Fruit fly (Drosophila melanogaster): Measurements from ENCODE around the gene CG13004.

CG13004 gene

dm6 chrX:16839905-16840304 is 4.6 kb upstream of the CG13004 start (continued):
- TF ChIP-seq CG1024 (GFP tag; IDR thresholded peaks at IDR 0.05) (peak; percentile 15; the same call in 1 of the 2 replicates), Elba2 (GFP tag; optimal IDR thresholded peaks at IDR 0.05) (no peak), CG9817 (tag; optimal IDR thresholded peaks at IDR 0.05) (peak; percentile 22), cas (GFP tag; IDR thresholded peaks at IDR 0.05) (no peak), Sox102F (GFP tag; optimal IDR thresholded peaks at IDR 0.05) (no peak), ara (GFP tag; IDR thresholded peaks at IDR 0.05) (no peak), CG1647 (GFP tag; optimal IDR thresholded peaks at IDR 0.05) (no peak), Ets97D (GFP tag; optimal IDR thresholded peaks at IDR 0.05) (peak; percentile 33), zfh2 (GFP tag; optimal IDR thresholded peaks at IDR 0.05) (no peak), CG8765 (GFP tag; IDR thresholded peaks at IDR 0.05) (no peak), emc (GFP tag; optimal IDR thresholded peaks at IDR 0.05) (no peak), Sry-δ (GFP tag; optimal IDR thresholded peaks at IDR 0.05) (no peak), Trl (optimal IDR thresholded peaks at IDR 0.05) (no peak), Trl (GFP tag; optimal IDR thresholded peaks at IDR 0.05) (no peak), CG11085 (GFP tag; IDR thresholded peaks at IDR 0.05) (no peak), CG14860 (GFP tag; IDR thresholded peaks at IDR 0.05; ENCODE audit: partially characterized antibody) (no peak), NfI (GFP tag; optimal IDR thresholded peaks at IDR 0.05) (peak; percentile 6), Sox100B (GFP tag; optimal IDR thresholded peaks at IDR 0.05) (no peak), CG7928 (GFP tag; optimal IDR thresholded peaks at IDR 0.05) (no peak), CG8388 (GFP tag; optimal IDR thresholded peaks at IDR 0.05) (no peak), odd (GFP tag; optimal IDR thresholded peaks at IDR 0.05) (no peak), CG3847 (GFP tag; IDR thresholded peaks at IDR 0.05) (no peak), D (optimal IDR thresholded peaks at IDR 0.05) (no peak), D (GFP tag; optimal IDR thresholded peaks at IDR 0.05) (no peak), gsb (GFP tag; IDR thresholded peaks at IDR 0.05) (no peak), Max (GFP tag; optimal IDR thresholded peaks at IDR 0.05) (no peak), CG8290 (GFP tag; optimal IDR thresholded peaks at IDR 0.05) (peak; percentile 23), CG8290 (tag; optimal IDR thresholded peaks at IDR 0.05) (peak in 1 of 2 experiments; percentile 40), Hsf (GFP tag; optimal IDR thresholded peaks at IDR 0.05) (no peak), tgo (GFP tag; IDR thresholded peaks at IDR 0.05) (no peak), peb (GFP tag; IDR thresholded peaks at IDR 0.05) (no peak), H15 (GFP tag; IDR thresholded peaks at IDR 0.05) (0 out of 3 replicates have a peak, but pooled peaks have one; percentile 36), bsh (GFP tag; optimal IDR thresholded peaks at IDR 0.05) (no peak), ftz-f1 (GFP tag; optimal IDR thresholded peaks at IDR 0.05) (no peak), zen2 (GFP tag; IDR thresholded peaks at IDR 0.05; ENCODE audit: partially characterized antibody) (no peak), ems (GFP tag; optimal IDR thresholded peaks at IDR 0.05) (no peak), Hmx (GFP tag; optimal IDR thresholded peaks at IDR 0.05) (no peak), CG9932 (GFP tag; IDR thresholded peaks at IDR 0.05) (peak; percentile 26; the same call in 1 of the 2 replicates)

DNA sequence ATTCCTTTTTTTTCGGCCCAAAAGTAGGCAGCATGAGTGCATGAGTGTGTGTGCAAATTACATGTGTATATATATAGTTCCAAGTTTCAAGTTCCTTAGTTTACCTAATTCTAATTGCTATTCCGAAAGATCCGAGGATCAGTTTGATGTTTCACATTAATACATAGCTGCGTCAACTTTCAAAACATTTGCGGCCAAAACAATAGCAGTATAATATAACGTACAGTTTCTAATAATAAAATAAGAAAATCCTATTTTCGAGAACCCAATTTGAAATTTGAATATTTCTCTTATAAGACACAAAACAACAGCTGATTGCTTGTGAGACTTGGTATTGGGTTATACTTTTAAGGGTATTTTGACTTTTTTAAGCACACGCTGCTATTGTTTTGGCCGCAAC is 3.7 kb upstream of the CG13004 start:
- TF ChIP-seq gem (tag; optimal IDR thresholded peaks at IDR 0.05), result peak; percentile 36
- TF ChIP-seq CG15601 (tag; optimal IDR thresholded peaks at IDR 0.05), result no peak
- TF ChIP-seq nom (GFP tag; optimal IDR thresholded peaks at IDR 0.05), result peak; percentile 27
- TF ChIP-seq cg (GFP tag; optimal IDR thresholded peaks at IDR 0.05), result peak; percentile 47
- peak; percentile 41 for TF ChIP-seq CTCF (GFP tag; optimal IDR thresholded peaks at IDR 0.05)
- TF ChIP-seq zen (tag; optimal IDR thresholded peaks at IDR 0.05), result peak; percentile 28
- peak; percentile 1 for TF ChIP-seq Oli (tag; optimal IDR thresholded peaks at IDR 0.05)
- no peak for TF ChIP-seq Dfd (GFP tag; optimal IDR thresholded peaks at IDR 0.05)
- peak in 1 of 2 experiments; percentile 69 for TF ChIP-seq insv (GFP tag; optimal IDR thresholded peaks at IDR 0.05)
- TF ChIP-seq pho (GFP tag; optimal IDR thresholded peaks at IDR 0.05), result no peak
- no peak for TF ChIP-seq CG10431 (GFP tag; optimal IDR thresholded peaks at IDR 0.05)
- peak; percentile 57 for TF ChIP-seq Elba2 (GFP tag; optimal IDR thresholded peaks at IDR 0.05)
- TF ChIP-seq CG18476 (GFP tag; optimal IDR thresholded peaks at IDR 0.05), result no peak
- no peak for TF ChIP-seq tio (GFP tag; optimal IDR thresholded peaks at IDR 0.05)
- peak; percentile 2 for TF ChIP-seq CG1603 (tag; optimal IDR thresholded peaks at IDR 0.05)
- TF ChIP-seq CG10462 (GFP tag; optimal IDR thresholded peaks at IDR 0.05), result no peak
- TF ChIP-seq hkb (optimal IDR thresholded peaks at IDR 0.05), result no peak
- TF ChIP-seq hkb (GFP tag; IDR thresholded peaks at IDR 0.05), result 0 out of 2 replicates have a peak, but pooled peaks have one; percentile 19
- no peak for TF ChIP-seq CG10565 (GFP tag; optimal IDR thresholded peaks at IDR 0.05)

Measured in whole organism, embryonic.